Fruit fly (Drosophila melanogaster) whole organism, embryonic: ENCODE data around the gene ND-24.

Source experiments
- CG6654 ChIP-seq: fragments of 200-800 bp; sonication (Bioruptor generic); optimal IDR thresholded peaks from 2 replicates; lab custom pipeline; 2017; ENCODE audit warnings: missing biosample characterization, mild to moderate bottlenecking, missing genetic modification characterization
- CG6765 ChIP-seq: fragments of 200-800 bp; sonication (Bioruptor generic); optimal IDR thresholded peaks from 3 replicates; lab custom pipeline; 2017; ENCODE audit warnings: missing biosample characterization, mild to moderate bottlenecking, missing genetic modification characterization
- CG6813 ChIP-seq: fragments of 200-800 bp; sonication (Bioruptor generic); optimal IDR thresholded peaks from 2 replicates; lab custom pipeline; 2017; ENCODE audit warnings: missing biosample characterization, missing genetic modification characterization, mild to moderate bottlenecking, moderate library complexity, missing genetic modification reagents
- fd3F ChIP-seq: fragments of 200-800 bp; sonication (Bioruptor generic); optimal IDR thresholded peaks from 2 replicates; lab custom pipeline; 2018; ENCODE audit warnings: missing biosample characterization, mild to moderate bottlenecking, missing genetic modification characterization, moderate library complexity
- twi ChIP-seq: fragments of 200-800 bp; optimal IDR thresholded peaks from 2 replicates; lab custom pipeline; 2019; ENCODE audit warnings: missing biosample characterization, mild to moderate bottlenecking, missing genetic modification characterization, moderate library complexity

DNA sequence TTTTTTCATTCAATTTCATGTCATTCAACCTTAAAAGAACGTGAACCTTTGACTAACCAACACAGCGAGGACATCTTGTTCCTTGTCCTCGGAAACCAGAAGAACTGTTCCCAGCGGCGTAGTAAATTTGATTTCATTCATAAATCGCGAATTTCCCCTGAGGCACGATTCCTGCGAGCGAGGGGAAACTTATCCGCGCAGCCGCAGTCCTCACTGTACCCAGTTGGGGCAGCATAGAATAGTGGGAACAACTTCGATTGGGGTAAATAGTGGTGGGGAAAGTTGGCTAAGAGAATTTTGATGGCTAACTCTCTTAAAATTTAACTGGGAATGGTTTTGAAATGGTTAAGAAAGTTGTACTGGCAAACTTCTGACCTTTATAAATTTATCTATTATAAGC is 20.4 kb upstream of the ND-24 start:
- TF ChIP-seq CG6765 (GFP tag; lab: Kevin White, UChicago) (no peak), twi (tag; lab: Kevin White, UChicago) (no peak), fd3F (GFP tag; lab: Kevin White, UChicago) (no peak), CG6654 (GFP tag; lab: Kevin White, UChicago) (no peak), CG6813 (GFP tag; lab: Kevin White, UChicago) (no peak)
